Worm (Caenorhabditis elegans) whole organism, mixed stage, embryonic: Measurements from ENCODE around the gene W09D10.5.

ENCODE experiments used
- M03D4.4 ChIP-seq: sonication (generic microtip); optimal IDR thresholded peaks from 2 replicates; lab custom pipeline; 2017; ENCODE audit warnings: mild to moderate bottlenecking, missing genetic modification characterization, missing compliant biosample characterization
- bed-3 ChIP-seq: fragments of 200-800 bp; sonication (Bioruptor generic); optimal IDR thresholded peaks from 3 replicates; lab custom pipeline; 2018; ENCODE audit warnings: mild to moderate bottlenecking, missing genetic modification characterization, moderate library complexity, missing compliant biosample characterization
- blmp-1 ChIP-seq: fragments of 150-350 bp; optimal IDR thresholded peaks from 2 replicates; lab custom pipeline; 2014; ENCODE audit warnings: missing biosample characterization, missing genetic modification characterization
- ceh-39 ChIP-seq: fragments of 150-350 bp; optimal IDR thresholded peaks from 2 replicates; lab custom pipeline; 2014; ENCODE audit warnings: missing biosample characterization, missing genetic modification characterization
- ceh-83 ChIP-seq: fragments of 200-800 bp; sonication (Bioruptor generic); optimal IDR thresholded peaks from 2 replicates; lab custom pipeline; 2018; ENCODE audit warnings: mild to moderate bottlenecking, missing genetic modification characterization, missing compliant biosample characterization
- ces-1 ChIP-seq: fragments of 150-350 bp; optimal IDR thresholded peaks from 2 replicates; lab custom pipeline; 2014; ENCODE audit warnings: missing biosample characterization, missing genetic modification reagents, missing genetic modification characterization
- cnd-1 ChIP-seq: fragments of 200-800 bp; sonication (Bioruptor generic); optimal IDR thresholded peaks from 2 replicates; lab custom pipeline; 2018; ENCODE audit warnings: mild to moderate bottlenecking, missing genetic modification characterization, missing compliant biosample characterization
- drap-1 ChIP-seq: fragments of 200-800 bp; sonication (Bioruptor generic); optimal IDR thresholded peaks from 3 replicates; lab custom pipeline; 2018; ENCODE audit warnings: mild to moderate bottlenecking, missing genetic modification characterization, missing compliant biosample characterization
- elt-1 ChIP-seq: sonication (generic microtip); optimal IDR thresholded peaks from 2 replicates; lab custom pipeline; 2017; ENCODE audit warnings: missing genetic modification characterization, mild to moderate bottlenecking, missing compliant biosample characterization, antibody characterized with exemption, moderate library complexity, borderline replicate concordance; ENCODE audit not compliant: insufficient read depth
- elt-3 ChIP-seq: fragments of 150-350 bp; optimal IDR thresholded peaks from 2 replicates; lab custom pipeline; 2014; ENCODE audit warnings: missing biosample characterization, missing genetic modification characterization
- flh-1 ChIP-seq: fragments of 200-800 bp; sonication (Bioruptor generic); optimal IDR thresholded peaks from 2 replicates; lab custom pipeline; 2018; ENCODE audit warnings: mild to moderate bottlenecking, missing genetic modification characterization, moderate library complexity, missing compliant biosample characterization
- ham-2 ChIP-seq: fragments of 200-800 bp; sonication (Bioruptor generic); optimal IDR thresholded peaks from 2 replicates; lab custom pipeline; 2018; ENCODE audit warnings: mild to moderate bottlenecking, missing genetic modification characterization, missing compliant biosample characterization
- hlh-1 ChIP-seq: fragments of 150-350 bp; optimal IDR thresholded peaks from 2 replicates; lab custom pipeline; 2014; ENCODE audit warnings: missing biosample characterization, missing genetic modification reagents, missing genetic modification characterization
- lin-13 ChIP-seq: fragments of 150-350 bp; optimal IDR thresholded peaks from 2 replicates; lab custom pipeline; 2014; ENCODE audit warnings: missing biosample characterization, missing genetic modification characterization
- lin-32 ChIP-seq: fragments of 200-800 bp; sonication (Bioruptor generic); optimal IDR thresholded peaks from 2 replicates; lab custom pipeline; 2018; ENCODE audit warnings: mild to moderate bottlenecking, missing genetic modification characterization, missing compliant biosample characterization
- lsy-2 ChIP-seq: fragments of 150-350 bp; optimal IDR thresholded peaks from 2 replicates; lab custom pipeline; 2014; ENCODE audit warnings: missing biosample characterization, missing genetic modification characterization
- mab-5 ChIP-seq: fragments of 150-350 bp; optimal IDR thresholded peaks from 2 replicates; lab custom pipeline; 2014; ENCODE audit warnings: missing biosample characterization, missing genetic modification characterization
- mep-1 ChIP-seq: fragments of 150-350 bp; optimal IDR thresholded peaks from 2 replicates; lab custom pipeline; 2017; ENCODE audit warnings: missing biosample characterization, missing genetic modification reagents, missing genetic modification characterization, inconsistent platforms
- mls-2 ChIP-seq: sonication (generic microtip); optimal IDR thresholded peaks from 2 replicates; lab custom pipeline; 2016; ENCODE audit warnings: mild to moderate bottlenecking, missing genetic modification characterization, moderate library complexity, missing compliant biosample characterization
- nhr-12 ChIP-seq: fragments of 150-350 bp; optimal IDR thresholded peaks from 2 replicates; lab custom pipeline; 2014; ENCODE audit warnings: missing biosample characterization, missing genetic modification characterization
- nhr-2 ChIP-seq: fragments of 150-350 bp; optimal IDR thresholded peaks from 2 replicates; lab custom pipeline; 2014; ENCODE audit warnings: missing biosample characterization, missing genetic modification characterization
- nhr-237 ChIP-seq: fragments of 150-350 bp; optimal IDR thresholded peaks from 2 replicates; lab custom pipeline; 2014; ENCODE audit warnings: missing biosample characterization, missing genetic modification characterization
- nhr-76 ChIP-seq: sonication (generic microtip); optimal IDR thresholded peaks from 2 replicates; lab custom pipeline; 2017; ENCODE audit warnings: missing biosample characterization, missing genetic modification characterization
- pha-4 ChIP-seq: fragments of 150-350 bp; optimal IDR thresholded peaks from 2 replicates; lab custom pipeline; 2018; ENCODE audit warnings: missing biosample characterization, missing genetic modification reagents, missing genetic modification characterization
- sem-2 ChIP-seq: fragments of 200-800 bp; sonication (Bioruptor generic); optimal IDR thresholded peaks from 2 replicates; lab custom pipeline; 2018; ENCODE audit warnings: mild to moderate bottlenecking, missing genetic modification characterization, missing compliant biosample characterization
- snpc-4 ChIP-seq: fragments of 150-350 bp; optimal IDR thresholded peaks from 2 replicates; lab custom pipeline; 2014; ENCODE audit warnings: missing biosample characterization, missing genetic modification characterization
- sptf-1 ChIP-seq: sonication (generic microtip); optimal IDR thresholded peaks from 2 replicates; lab custom pipeline; 2017; ENCODE audit warnings: mild to moderate bottlenecking, missing genetic modification characterization, moderate library complexity, missing compliant biosample characterization
- tbx-8 ChIP-seq: fragments of 200-800 bp; sonication (Bioruptor generic); optimal IDR thresholded peaks from 2 replicates; lab custom pipeline; 2018; ENCODE audit warnings: mild to moderate bottlenecking, missing genetic modification characterization, moderate library complexity, missing compliant biosample characterization
- unc-120 ChIP-seq: sonication (generic microtip); optimal IDR thresholded peaks from 2 replicates; lab custom pipeline; 2017; ENCODE audit warnings: missing genetic modification characterization, missing compliant biosample characterization; ENCODE audit not compliant: poor library complexity, severe bottlenecking
- unc-62 ChIP-seq: fragments of 150-350 bp; optimal IDR thresholded peaks from 2 replicates; lab custom pipeline; 2014; ENCODE audit warnings: missing biosample characterization, missing genetic modification reagents, missing genetic modification characterization
- zip-8 ChIP-seq: fragments of 150-350 bp; optimal IDR thresholded peaks from 2 replicates; lab custom pipeline; 2014; ENCODE audit warnings: missing biosample characterization, missing genetic modification characterization
- ztf-11 ChIP-seq: fragments of 150-350 bp; optimal IDR thresholded peaks from 2 replicates; lab custom pipeline; 2014; ENCODE audit warnings: missing biosample characterization, missing genetic modification characterization

W09D10.5 gene

DNA sequence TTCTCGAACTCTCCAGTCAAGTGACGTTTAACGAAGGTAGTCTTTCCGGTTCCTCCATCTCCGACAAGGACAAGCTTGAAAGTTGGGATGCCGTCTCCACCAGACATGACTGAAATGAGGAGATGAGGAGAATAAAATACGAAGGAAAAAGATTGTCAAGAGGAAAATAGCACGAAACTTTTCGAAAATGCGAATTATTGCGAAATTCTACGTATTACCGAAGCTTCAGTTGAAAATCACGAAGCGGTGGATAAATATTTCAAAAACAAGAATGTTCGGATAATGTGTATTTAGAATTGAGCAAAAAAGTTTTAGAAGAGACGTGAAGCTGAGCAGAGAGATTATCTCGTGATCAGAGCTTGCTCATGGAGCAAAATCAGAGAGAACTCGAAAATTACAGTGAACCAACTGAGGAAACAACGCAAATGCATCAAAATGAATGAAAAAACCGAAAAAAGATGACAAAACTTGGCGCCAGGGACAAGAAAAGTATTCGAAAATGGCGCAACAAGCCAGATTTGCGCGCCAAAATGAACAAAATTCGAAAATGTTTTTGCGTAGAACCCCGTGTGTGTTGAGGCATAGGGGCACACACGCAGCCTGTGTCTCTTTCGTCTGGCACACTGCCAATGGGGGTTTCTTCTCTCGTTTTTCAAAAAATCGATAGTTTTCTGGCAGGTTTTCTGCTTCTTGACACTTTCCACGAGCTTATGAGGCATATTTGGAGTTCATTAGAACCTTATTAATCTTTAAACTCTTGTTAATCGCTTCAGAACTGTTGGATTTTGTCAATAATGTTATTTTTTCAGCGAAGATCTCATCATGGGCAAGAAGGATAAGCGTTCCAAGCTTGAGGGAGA lies 36.5 kb upstream of the W09D10.5 start, which contains the start of the genes ran-1 and dkc-1 (continued):
- TF ChIP-seq M03D4.4 (tag; lab: Kevin White, UChicago) (peak; percentile 10), cnd-1 (tag; lab: Kevin White, UChicago) (no peak), sptf-1 (peak; percentile 56), elt-1 (no peak), mls-2 (tag; lab: Kevin White, UChicago) (no peak), mep-1 (peak; percentile 96), tbx-8 (GFP tag; lab: Kevin White, UChicago) (no peak), ces-1 (GFP tag; lab: Kevin White, UChicago) (peak; percentile 23), lin-13 (tag; lab: Kevin White, UChicago) (peak; percentile 32)

- TF ChIP-seq snpc-4 (no peak), sem-2 (GFP tag; lab: Kevin White, UChicago) (no peak), zip-8 (tag; lab: Kevin White, UChicago) (no peak), nhr-76 (tag; lab: Kevin White, UChicago) (no peak), hlh-1 (tag; lab: Kevin White, UChicago) (no peak), bed-3 (GFP tag; lab: Kevin White, UChicago) (no peak), mls-2 (tag; lab: Kevin White, UChicago) (no peak), M03D4.4 (tag; lab: Kevin White, UChicago) (no peak), mab-5 (tag; lab: Kevin White, UChicago) (no peak), elt-1 (no peak), nhr-237 (no peak), flh-1 (GFP tag; lab: Kevin White, UChicago) (no peak), mep-1 (no peak), ztf-11 (tag; lab: Kevin White, UChicago) (no peak)
- TF ChIP-seq, all 35 proteins: peak for 0
These were observed 35.1 kb upstream of the W09D10.5 start for ce11 chrIII:10746406-10746807.

- TF ChIP-seq nhr-237 (peak; percentile 76), elt-3 (tag; lab: Kevin White, UChicago) (no peak), cnd-1 (tag; lab: Kevin White, UChicago) (no peak), nhr-12 (tag; lab: Kevin White, UChicago) (no peak), sem-2 (GFP tag; lab: Kevin White, UChicago) (no peak), nhr-76 (tag; lab: Kevin White, UChicago) (no peak), unc-120 (tag; lab: Kevin White, UChicago) (no peak), pha-4 (tag; lab: Kevin White, UChicago) (peak; percentile 18), tbx-8 (GFP tag; lab: Kevin White, UChicago) (no peak), ceh-39 (tag; lab: Kevin White, UChicago) (peak; percentile 60), blmp-1 (no peak), ztf-11 (tag; lab: Kevin White, UChicago) (no peak), ham-2 (GFP tag; lab: Kevin White, UChicago) (no peak), hlh-1 (tag; lab: Kevin White, UChicago) (peak; percentile 17), mep-1 (peak; percentile 93), snpc-4 (no peak), ceh-83 (GFP tag; lab: Kevin White, UChicago) (peak; percentile 30), sptf-1 (no peak), ces-1 (GFP tag; lab: Kevin White, UChicago) (peak; percentile 17), unc-62 (no peak), nhr-2 (tag; lab: Kevin White, UChicago) (no peak), flh-1 (GFP tag; lab: Kevin White, UChicago) (no peak), drap-1 (GFP tag; lab: Kevin White, UChicago) (peak; percentile 28), lin-13 (tag; lab: Kevin White, UChicago) (peak; percentile 55), lsy-2 (tag; lab: Kevin White, UChicago) (peak; percentile 70)
These were observed 31.1 kb upstream of the W09D10.5 start, which contains the start of the genes tbb-1 and rib-2 for ce11 chrIII:10742382-10742860. TSS of gene tbb-1 (minus strand) at chrIII:10742432. TSS of gene rib-2 (plus strand) at chrIII:10742810.

ce11 chrIII:10740518-10740917 lies 29.2 kb upstream of the W09D10.5 start, which contains the start of gene K01G5.8:
TSS of gene K01G5.8 (minus strand) at chrIII:10740772.
- no peak for TF ChIP-seq elt-3 (tag; lab: Kevin White, UChicago)
- TF ChIP-seq ceh-83 (GFP tag; lab: Kevin White, UChicago), result no peak
- no peak for TF ChIP-seq nhr-76 (tag; lab: Kevin White, UChicago)
- TF ChIP-seq blmp-1, result no peak
- no peak for TF ChIP-seq lin-32 (GFP tag; lab: Kevin White, UChicago)
- no peak for TF ChIP-seq hlh-1 (tag; lab: Kevin White, UChicago)
- no peak for TF ChIP-seq ces-1 (GFP tag; lab: Kevin White, UChicago)
